Worm (Caenorhabditis elegans): ENCODE measurements around the gene ZK262.20.
A peak's percentile ranks its signal among the peaks of the same experiment; 100 is the strongest.

Gene ZK262.20

ce11 chrV:18426280-18426679 lies 8.6 kb downstream of the ZK262.20 start, which contains the start of gene srw-83:
srw-83 (plus strand) TSS chrV:18426580.
- TF ChIP-seq unc-39 (tag; optimal IDR thresholded peaks at IDR 0.05) (no peak), ztf-4 (tag; optimal IDR thresholded peaks at IDR 0.05) (no peak), ceh-28 (tag; optimal IDR thresholded peaks at IDR 0.05) (no peak), nhr-11 (tag; optimal IDR thresholded peaks at IDR 0.05) (no peak), hmg-11 (tag; optimal IDR thresholded peaks at IDR 0.05) (no peak), nfya-1 (tag; optimal IDR thresholded peaks at IDR 0.05; ENCODE audit: insufficient read depth) (no peak), nhr-67 (tag; optimal IDR thresholded peaks at IDR 0.05) (no peak), elt-1 (tag; optimal IDR thresholded peaks at IDR 0.05) (no peak), lsy-12 (tag; optimal IDR thresholded peaks at IDR 0.05) (no peak), elt-2 (tag; optimal IDR thresholded peaks at IDR 0.05) (no peak), nhr-76 (tag; optimal IDR thresholded peaks at IDR 0.05) (no peak)

ce11 chrV:18425544-18425943 lies 9.3 kb downstream of the ZK262.20 start, which contains the start of gene ZK262.19:
ZK262.19 (minus strand) TSS chrV:18425644.
- no peak for TF ChIP-seq nfya-1 (tag; optimal IDR thresholded peaks at IDR 0.05; ENCODE audit: insufficient read depth)
- TF ChIP-seq elt-1 (tag; optimal IDR thresholded peaks at IDR 0.05) = no peak
- TF ChIP-seq hmg-11 (tag; optimal IDR thresholded peaks at IDR 0.05) = no peak
- TF ChIP-seq mdl-1 (tag; optimal IDR thresholded peaks at IDR 0.05) = no peak
- no peak for TF ChIP-seq nhr-28 (tag; optimal IDR thresholded peaks at IDR 0.05)
- TF ChIP-seq fos-1 (tag; optimal IDR thresholded peaks at IDR 0.05) = no peak
- TF ChIP-seq egl-5 (tag; optimal IDR thresholded peaks at IDR 0.05) = no peak
- TF ChIP-seq pqm-1 (tag; optimal IDR thresholded peaks at IDR 0.05) = no peak
- no peak for TF ChIP-seq ceh-82 (tag; optimal IDR thresholded peaks at IDR 0.05)
- TF ChIP-seq R02D3.7 (tag; optimal IDR thresholded peaks at IDR 0.05) = no peak
- no peak for TF ChIP-seq nhr-25 (tag; optimal IDR thresholded peaks at IDR 0.05)
- TF ChIP-seq snpc-4 (tag; optimal IDR thresholded peaks at IDR 0.05) = no peak
- TF ChIP-seq aly-2 (tag; optimal IDR thresholded peaks at IDR 0.05) = no peak
- no peak for TF ChIP-seq elt-2 (tag; optimal IDR thresholded peaks at IDR 0.05)
- TF ChIP-seq unc-62 (GFP tag; optimal IDR thresholded peaks at IDR 0.05) = no peak
- no peak for TF ChIP-seq ceh-16 (tag; optimal IDR thresholded peaks at IDR 0.05)
- TF ChIP-seq ztf-4 (tag; optimal IDR thresholded peaks at IDR 0.05) = no peak

- TF ChIP-seq nfya-1 (tag; optimal IDR thresholded peaks at IDR 0.05; ENCODE audit: insufficient read depth) (no peak), hmg-11 (tag; optimal IDR thresholded peaks at IDR 0.05) (no peak), fkh-10 (GFP tag; optimal IDR thresholded peaks at IDR 0.05) (no peak), fkh-2 (tag; optimal IDR thresholded peaks at IDR 0.05) (no peak), zag-1 (tag; optimal IDR thresholded peaks at IDR 0.05) (no peak), mml-1 (tag; optimal IDR thresholded peaks at IDR 0.05) (no peak), R02D3.7 (tag; optimal IDR thresholded peaks at IDR 0.05) (no peak)
These were observed 10.4 kb downstream of the ZK262.20 start, which contains the start of gene ZK262.4 for ce11 chrV:18424471-18424870. ZK262.4 (minus strand) TSS chrV:18424571.

ce11 chrV:18420797-18421196 lies 14.1 kb downstream of the ZK262.20 start, which contains the start of gene srj-26:
srj-26 (plus strand) TSS chrV:18421097.
- TF ChIP-seq nhr-237 (tag; optimal IDR thresholded peaks at IDR 0.05) = no peak
- no peak for TF ChIP-seq aly-2 (tag; optimal IDR thresholded peaks at IDR 0.05)

ce11 chrV:18414051-18414450 lies 20.8 kb downstream of the ZK262.20 start, which contains the start of gene txt-8:
txt-8 (plus strand) TSS chrV:18414351.
- TF ChIP-seq pqm-1 (tag; optimal IDR thresholded peaks at IDR 0.05) = no peak
- peak; percentile 1 for TF ChIP-seq pha-4 (tag; optimal IDR thresholded peaks at IDR 0.05)

ce11 chrV:18412887-18413286 lies 22.0 kb downstream of the ZK262.20 start, which contains the start of gene ZK262.2:
ZK262.2 (minus strand) TSS chrV:18412987.
- TF ChIP-seq elt-3 (tag; optimal IDR thresholded peaks at IDR 0.05) (no peak), fos-1 (tag; optimal IDR thresholded peaks at IDR 0.05) (no peak), unc-62 (GFP tag; optimal IDR thresholded peaks at IDR 0.05) (no peak), unc-39 (tag; optimal IDR thresholded peaks at IDR 0.05) (no peak), nhr-23 (tag; optimal IDR thresholded peaks at IDR 0.05) (no peak), pha-4 (tag; optimal IDR thresholded peaks at IDR 0.05) (peak; percentile 9), elt-2 (tag; optimal IDR thresholded peaks at IDR 0.05) (no peak)
